Worm (Caenorhabditis elegans): Measurements from ENCODE around the gene atx-2.
A peak's percentile ranks its signal among the peaks of the same experiment; 100 is the strongest.

The atx-2 gene

DNA sequence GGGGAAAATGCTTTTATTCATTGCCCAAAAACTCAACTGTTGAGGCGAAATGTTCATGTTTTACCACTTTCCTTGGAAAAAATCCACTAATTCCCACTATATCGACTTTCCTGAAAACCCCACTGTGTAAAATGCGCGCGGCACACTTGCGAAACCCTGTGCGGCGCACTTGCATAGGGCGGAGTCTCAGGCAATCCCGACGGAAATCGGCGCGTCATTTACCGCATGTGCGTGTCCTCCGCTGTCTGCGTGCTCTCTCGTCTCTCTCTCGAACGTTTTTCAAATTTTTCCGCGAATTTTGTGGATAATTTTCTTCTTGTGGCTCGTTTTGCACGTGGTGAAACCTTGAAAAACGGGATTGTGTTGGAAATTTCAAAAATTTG, at the start of gene atx-2 (continued):
- peak; percentile 40 for TF ChIP-seq skn-1 (tag; optimal IDR thresholded peaks at IDR 0.05)
- TF ChIP-seq tag-97 (GFP tag; IDR thresholded peaks at IDR 0.05): 0 out of 2 replicates have a peak, but pooled peaks have one; percentile 63
- peak; percentile 85 for TF ChIP-seq F44E2.7 (GFP tag; IDR thresholded peaks at IDR 0.05)
- TF ChIP-seq mes-2 (tag; optimal IDR thresholded peaks at IDR 0.05; ENCODE audit: poor library complexity, severe bottlenecking): peak; percentile 97
- no peak for TF ChIP-seq zip-2 (tag; optimal IDR thresholded peaks at IDR 0.05)
- peak; percentile 77 for TF ChIP-seq snpc-1.2 (GFP tag; IDR thresholded peaks at IDR 0.05)
- TF ChIP-seq aly-2 (tag; optimal IDR thresholded peaks at IDR 0.05): no peak
- peak; percentile 89 for TF ChIP-seq nhr-102 (tag; optimal IDR thresholded peaks at IDR 0.05)
- TF ChIP-seq tra-1 (GFP tag; IDR thresholded peaks at IDR 0.05): peak; percentile 93
- peak in 1 of 2 experiments; percentile 79 for TF ChIP-seq hif-1 (tag; optimal IDR thresholded peaks at IDR 0.05)
- TF ChIP-seq lim-7 (GFP tag; IDR thresholded peaks at IDR 0.05): peak; percentile 78
- TF ChIP-seq F26F4.8 (GFP tag; conservative IDR thresholded peaks at IDR 0.05): no peak
- TF ChIP-seq daf-12 (tag; optimal IDR thresholded peaks at IDR 0.05): no peak
- TF ChIP-seq ceh-28 (tag; optimal IDR thresholded peaks at IDR 0.05): peak; percentile 45
- peak; percentile 11 for TF ChIP-seq lir-3 (tag; optimal IDR thresholded peaks at IDR 0.05)
- TF ChIP-seq madf-9 (GFP tag; conservative IDR thresholded peaks at IDR 0.05): peak; percentile 99
- TF ChIP-seq zip-11 (GFP tag; IDR thresholded peaks at IDR 0.05): 0 out of 2 replicates have a peak, but pooled peaks have one; percentile 38
- no peak for TF ChIP-seq fos-1 (tag; optimal IDR thresholded peaks at IDR 0.05)
- peak; percentile 87 for TF ChIP-seq hlh-30 (tag; optimal IDR thresholded peaks at IDR 0.05; ENCODE audit: insufficient read depth)
- TF ChIP-seq F10B5.3 (tag; optimal IDR thresholded peaks at IDR 0.05): peak; percentile 65
- no peak for TF ChIP-seq ztf-11 (tag; optimal IDR thresholded peaks at IDR 0.05)
- TF ChIP-seq egl-27 (tag; optimal IDR thresholded peaks at IDR 0.05): no peak
- peak; percentile 89 for TF ChIP-seq mep-1 (tag; optimal IDR thresholded peaks at IDR 0.05)
- peak; percentile 92 for TF ChIP-seq unc-130 (GFP tag; optimal IDR thresholded peaks at IDR 0.05)
- peak; percentile 79 for TF ChIP-seq ctbp-1 (GFP tag; IDR thresholded peaks at IDR 0.05)
- TF ChIP-seq mxl-2 (GFP tag; conservative IDR thresholded peaks at IDR 0.05): peak; percentile 41; the same call in 1 of the 2 replicates
- TF ChIP-seq T26A8.4 (GFP tag; IDR thresholded peaks at IDR 0.05): peak; percentile 91
- TF ChIP-seq nhr-41 (GFP tag; IDR thresholded peaks at IDR 0.05): peak; percentile 92
- TF ChIP-seq dmd-6 (GFP tag; IDR thresholded peaks at IDR 0.05): peak; percentile 87
- peak; percentile 83 for TF ChIP-seq lin-13 (GFP tag; optimal IDR thresholded peaks at IDR 0.05)
- no peak for TF ChIP-seq T20F7.1 (GFP tag; optimal IDR thresholded peaks at IDR 0.05)
- TF ChIP-seq zag-1 (tag; optimal IDR thresholded peaks at IDR 0.05): no peak
- peak; percentile 94 for TF ChIP-seq D1046.2 (GFP tag; IDR thresholded peaks at IDR 0.05)
- peak; percentile 82 for TF ChIP-seq dve-1 (tag; optimal IDR thresholded peaks at IDR 0.05; ENCODE audit: insufficient read depth)
- TF ChIP-seq ceh-44 (GFP tag; IDR thresholded peaks at IDR 0.05): peak; percentile 98
- TF ChIP-seq ama-1 (optimal IDR thresholded peaks at IDR 0.05): no peak
- no peak for TF ChIP-seq nhr-76 (tag; optimal IDR thresholded peaks at IDR 0.05)
- TF ChIP-seq lin-1 (GFP tag; IDR thresholded peaks at IDR 0.05): peak; percentile 98
- no peak for TF ChIP-seq nhr-6 (tag; optimal IDR thresholded peaks at IDR 0.05)
- TF ChIP-seq pqm-1 (tag; optimal IDR thresholded peaks at IDR 0.05): no peak
- TF ChIP-seq lin-39 (tag; optimal IDR thresholded peaks at IDR 0.05): no peak
- peak; percentile 97 for TF ChIP-seq vab-7 (GFP tag; IDR thresholded peaks at IDR 0.05)
- TF ChIP-seq nhr-42 (GFP tag; IDR thresholded peaks at IDR 0.05): peak; percentile 88
- peak in 1 of 2 experiments; percentile 30 for TF ChIP-seq ZK546.5 (tag; optimal IDR thresholded peaks at IDR 0.05)
- peak; percentile 91 for TF ChIP-seq duxl-1 (tag; optimal IDR thresholded peaks at IDR 0.05; ENCODE audit: poor library complexity)
- peak; percentile 85; the same call in 1 of the 2 replicates for TF ChIP-seq Y48G9A.11 (GFP tag; IDR thresholded peaks at IDR 0.05)
- peak; percentile 68 for TF ChIP-seq F49E8.2 (tag; optimal IDR thresholded peaks at IDR 0.05; ENCODE audit: borderline replicate concordance)
- TF ChIP-seq nhr-111 (GFP tag; optimal IDR thresholded peaks at IDR 0.05): peak; percentile 62
- peak; percentile 86 for TF ChIP-seq ZK337.2 (GFP tag; IDR thresholded peaks at IDR 0.05)
- TF ChIP-seq ceh-82 (tag; optimal IDR thresholded peaks at IDR 0.05): no peak
- peak; percentile 86 for TF ChIP-seq mdt-29 (GFP tag; IDR thresholded peaks at IDR 0.05)
- TF ChIP-seq fkh-10 (GFP tag; optimal IDR thresholded peaks at IDR 0.05): peak; percentile 31
